Worm (Caenorhabditis elegans): ENCODE measurements around the gene F10E9.7.

The F10E9.7 gene

DNA sequence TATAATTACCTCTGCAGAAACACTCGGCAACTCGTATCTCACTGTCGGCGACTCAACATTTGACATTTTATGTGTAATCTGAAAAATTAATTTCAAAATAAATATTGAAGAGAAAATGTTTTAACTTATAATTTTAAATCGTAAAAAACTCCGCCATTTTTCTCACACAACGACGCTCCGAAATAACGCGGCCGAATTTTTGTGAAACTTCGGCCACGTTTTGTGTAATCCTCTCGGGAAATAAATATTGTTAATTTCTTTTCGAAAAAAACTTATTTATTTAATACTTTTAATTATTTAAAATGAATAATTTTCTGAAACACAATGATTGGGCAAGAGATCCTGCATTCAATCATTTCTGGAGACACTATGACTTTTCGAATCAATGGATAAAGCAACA is at the start of gene F10E9.7, which contains the start of gene F10E9.5:
TSS of gene F10E9.7 (minus strand) at position 86 of the 400 bp plus-strand sequence.
TSS of gene F10E9.5 (plus strand) at position 237 of the 400 bp plus-strand sequence.
- TF ChIP-seq F33H1.4 (GFP tag; IDR thresholded peaks at IDR 0.05) = peak; percentile 68
- TF ChIP-seq K11D2.4 (GFP tag; IDR thresholded peaks at IDR 0.05) = peak; percentile 80
- TF ChIP-seq B0336.3 (GFP tag; IDR thresholded peaks at IDR 0.05) = no peak
- TF ChIP-seq sdz-38 (tag; optimal IDR thresholded peaks at IDR 0.05) = no peak
- peak; percentile 88 for TF ChIP-seq ztf-25 (GFP tag; IDR thresholded peaks at IDR 0.05)
- peak; percentile 22 for TF ChIP-seq ztf-18 (tag; optimal IDR thresholded peaks at IDR 0.05)
- TF ChIP-seq attf-5 (GFP tag; optimal IDR thresholded peaks at IDR 0.05) = peak; percentile 75
- TF ChIP-seq snpc-1.3 (tag; optimal IDR thresholded peaks at IDR 0.05; ENCODE audit: insufficient read depth) = peak; percentile 62
- peak; percentile 84 for TF ChIP-seq aptf-2 (GFP tag; conservative IDR thresholded peaks at IDR 0.05)
- no peak for TF ChIP-seq Y95B8A.8 (GFP tag; IDR thresholded peaks at IDR 0.05)
- TF ChIP-seq B0019.2 (GFP tag; conservative IDR thresholded peaks at IDR 0.05) = peak; percentile 73
- TF ChIP-seq ccch-3 (GFP tag; optimal IDR thresholded peaks at IDR 0.05) = peak; percentile 82
- TF ChIP-seq B0261.1 (tag; optimal IDR thresholded peaks at IDR 0.05) = peak; percentile 19
- peak in 1 of 2 experiments; percentile 82 for TF ChIP-seq let-607 (tag; optimal IDR thresholded peaks at IDR 0.05)
- peak; percentile 61 for TF ChIP-seq tbp1 (GFP tag; optimal IDR thresholded peaks at IDR 0.05)
- no peak for TF ChIP-seq F55B11.4 (tag; optimal IDR thresholded peaks at IDR 0.05; ENCODE audit: borderline replicate concordance, insufficient read depth)
- TF ChIP-seq F57A8.1 (GFP tag; optimal IDR thresholded peaks at IDR 0.05) = peak; percentile 44
- peak; percentile 82 for TF ChIP-seq hrde-1 (tag; optimal IDR thresholded peaks at IDR 0.05; ENCODE audit: borderline replicate concordance)
- TF ChIP-seq rcor-1 (GFP tag; IDR thresholded peaks at IDR 0.05) = peak; percentile 72
- peak; percentile 94 for TF ChIP-seq unc-130 (GFP tag; optimal IDR thresholded peaks at IDR 0.05)
- TF ChIP-seq egl-18 (GFP tag; IDR thresholded peaks at IDR 0.05) = no peak
- peak in 1 of 3 experiments; percentile 83 for TF ChIP-seq lin-35 (GFP tag; optimal IDR thresholded peaks at IDR 0.05)
- 0 out of 2 replicates have a peak, but pooled peaks have one; percentile 48 for TF ChIP-seq hsf-1 (GFP tag; IDR thresholded peaks at IDR 0.05)
- TF ChIP-seq attf-6 (GFP tag; IDR thresholded peaks at IDR 0.05) = no peak
- peak; percentile 89 for TF ChIP-seq ztf-28 (GFP tag; IDR thresholded peaks at IDR 0.05)
- TF ChIP-seq C17E4.6 (GFP tag; IDR thresholded peaks at IDR 0.05) = no peak
- TF ChIP-seq dpl-1 (GFP tag; optimal IDR thresholded peaks at IDR 0.05) = peak; percentile 65
- peak; percentile 59; the same call in 1 of the 2 replicates for TF ChIP-seq ztf-6 (GFP tag; IDR thresholded peaks at IDR 0.05)
- TF ChIP-seq nhr-80 (tag; optimal IDR thresholded peaks at IDR 0.05) = peak; percentile 17
- peak; percentile 76 for TF ChIP-seq atf-7 (tag; optimal IDR thresholded peaks at IDR 0.05)
- no peak for TF ChIP-seq mxl-1 (tag; optimal IDR thresholded peaks at IDR 0.05)
- no peak for TF ChIP-seq bed-1 (GFP tag; IDR thresholded peaks at IDR 0.05)
- peak; percentile 83 for TF ChIP-seq madf-10 (tag; optimal IDR thresholded peaks at IDR 0.05)
- TF ChIP-seq F10E7.11 (tag; optimal IDR thresholded peaks at IDR 0.05) = peak; percentile 76
- TF ChIP-seq ztf-22 (GFP tag; optimal IDR thresholded peaks at IDR 0.05) = no peak
- peak; percentile 56 for TF ChIP-seq efl-1 (GFP tag; optimal IDR thresholded peaks at IDR 0.05)
- peak; percentile 56; the same call in 1 of the 2 replicates for TF ChIP-seq nfyb-1 (GFP tag; IDR thresholded peaks at IDR 0.05)
- no peak for TF ChIP-seq mes-4 (tag; optimal IDR thresholded peaks at IDR 0.05)
- peak; percentile 98 for TF ChIP-seq attf-3 (GFP tag; conservative IDR thresholded peaks at IDR 0.05)
- peak; percentile 96 for TF ChIP-seq ZK185.1 (tag; optimal IDR thresholded peaks at IDR 0.05; ENCODE audit: poor library complexity, severe bottlenecking)
- peak; percentile 75 for TF ChIP-seq madf-6 (GFP tag; IDR thresholded peaks at IDR 0.05)
- no peak for TF ChIP-seq die-1 (tag; optimal IDR thresholded peaks at IDR 0.05)
- peak; percentile 92 for TF ChIP-seq ceh-27 (GFP tag; optimal IDR thresholded peaks at IDR 0.05)
- no peak for TF ChIP-seq hlh-26 (GFP tag; conservative IDR thresholded peaks at IDR 0.05)
- TF ChIP-seq F23B12.7 (tag; optimal IDR thresholded peaks at IDR 0.05; ENCODE audit: insufficient read depth) = peak; percentile 67
- peak; percentile 46 for TF ChIP-seq tlf-1 (GFP tag; optimal IDR thresholded peaks at IDR 0.05)
- TF ChIP-seq him-1 (tag; optimal IDR thresholded peaks at IDR 0.05) = peak; percentile 38
- TF ChIP-seq let-526 (GFP tag; IDR thresholded peaks at IDR 0.05) = peak; percentile 78
